Worm (Caenorhabditis elegans) whole organism, L3 larva: ENCODE data around the gene C48B4.9.

ENCODE experiments used
- ama-1 ChIP-seq: fragments of 150-350 bp; optimal IDR thresholded peaks from 2 replicates; lab custom pipeline; 2018
- fkh-10 ChIP-seq: sonication (generic microtip); optimal IDR thresholded peaks from 2 replicates; lab custom pipeline; 2017; ENCODE audit warnings: missing biosample characterization, missing genetic modification reagents, missing genetic modification characterization
- mdl-1 ChIP-seq: fragments of 150-350 bp; optimal IDR thresholded peaks from 2 replicates; lab custom pipeline; 2014; ENCODE audit warnings: missing biosample characterization, missing genetic modification characterization
- nfya-1 ChIP-seq: sonication (generic microtip); optimal IDR thresholded peaks from 2 replicates; lab custom pipeline; 2017; ENCODE audit warnings: missing genetic modification characterization, mild to moderate bottlenecking, missing compliant biosample characterization, antibody characterized with exemption, moderate library complexity; ENCODE audit not compliant: insufficient read depth

- TF ChIP-seq fkh-10 (GFP tag; lab: Kevin White, UChicago) (no peak), ama-1 (lab: Kevin White, UChicago) (no peak), nfya-1 (tag; lab: Kevin White, UChicago) (no peak), mdl-1 (tag; lab: Kevin White, UChicago) (no peak)
These were observed 19.0 kb downstream of the C48B4.9 start, which contains the start of gene ZK1098.9 for ce11 chrIII:9544125-9544524.
